Fruit fly (Drosophila melanogaster): ENCODE data around the gene Efa6.
A peak's percentile ranks its signal among the peaks of the same experiment; 100 is the strongest.

Efa6 gene

DNA sequence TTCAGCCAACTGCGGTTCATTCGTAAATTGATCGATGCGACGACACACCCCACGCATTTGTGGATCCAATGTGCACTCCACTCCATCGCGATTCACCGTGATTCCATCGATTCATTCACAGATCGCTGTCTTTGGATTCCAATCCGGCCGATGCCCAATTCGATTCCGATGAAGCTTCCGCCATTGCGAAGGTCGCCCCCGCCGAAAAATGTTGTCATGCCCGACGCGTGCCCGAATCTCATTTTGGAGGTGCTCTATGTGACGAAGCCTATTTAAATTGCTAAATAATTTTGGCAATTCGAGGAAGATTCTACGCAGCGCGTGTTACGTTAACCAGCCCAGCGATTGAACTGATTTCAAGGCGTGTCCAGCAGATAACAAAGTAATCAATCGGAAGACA is 46.9 kb upstream of the Efa6 start:
- TF ChIP-seq brk (GFP tag; optimal IDR thresholded peaks at IDR 0.05) (no peak), dsf (GFP tag; optimal IDR thresholded peaks at IDR 0.05; ENCODE audit: borderline replicate concordance) (no peak), dl (GFP tag; optimal IDR thresholded peaks at IDR 0.05; ENCODE audit: insufficient read depth in 1 of 2, partially characterized antibody in 2 of 2) (no peak), dmrt93B (GFP tag; optimal IDR thresholded peaks at IDR 0.05) (no peak), sage (GFP tag; optimal IDR thresholded peaks at IDR 0.05) (no peak), lola (GFP tag; optimal IDR thresholded peaks at IDR 0.05) (no peak), fru (GFP tag; optimal IDR thresholded peaks at IDR 0.05) (no peak), br (GFP tag; optimal IDR thresholded peaks at IDR 0.05) (no peak), OdsH (GFP tag; optimal IDR thresholded peaks at IDR 0.05) (no peak), Dif (GFP tag; optimal IDR thresholded peaks at IDR 0.05; ENCODE audit: partially characterized antibody) (no peak), Hnf4 (GFP tag; optimal IDR thresholded peaks at IDR 0.05) (no peak), Hr83 (GFP tag; optimal IDR thresholded peaks at IDR 0.05; ENCODE audit: poor library complexity, severe bottlenecking) (no peak), Vsx2 (GFP tag; optimal IDR thresholded peaks at IDR 0.05; ENCODE audit: partially characterized antibody) (no peak), Mio (GFP tag; optimal IDR thresholded peaks at IDR 0.05) (no peak), N (GFP tag; optimal IDR thresholded peaks at IDR 0.05) (no peak), sv (GFP tag; optimal IDR thresholded peaks at IDR 0.05) (no peak), rgr (GFP tag; optimal IDR thresholded peaks at IDR 0.05) (no peak), jim (GFP tag; optimal IDR thresholded peaks at IDR 0.05) (no peak)

DNA sequence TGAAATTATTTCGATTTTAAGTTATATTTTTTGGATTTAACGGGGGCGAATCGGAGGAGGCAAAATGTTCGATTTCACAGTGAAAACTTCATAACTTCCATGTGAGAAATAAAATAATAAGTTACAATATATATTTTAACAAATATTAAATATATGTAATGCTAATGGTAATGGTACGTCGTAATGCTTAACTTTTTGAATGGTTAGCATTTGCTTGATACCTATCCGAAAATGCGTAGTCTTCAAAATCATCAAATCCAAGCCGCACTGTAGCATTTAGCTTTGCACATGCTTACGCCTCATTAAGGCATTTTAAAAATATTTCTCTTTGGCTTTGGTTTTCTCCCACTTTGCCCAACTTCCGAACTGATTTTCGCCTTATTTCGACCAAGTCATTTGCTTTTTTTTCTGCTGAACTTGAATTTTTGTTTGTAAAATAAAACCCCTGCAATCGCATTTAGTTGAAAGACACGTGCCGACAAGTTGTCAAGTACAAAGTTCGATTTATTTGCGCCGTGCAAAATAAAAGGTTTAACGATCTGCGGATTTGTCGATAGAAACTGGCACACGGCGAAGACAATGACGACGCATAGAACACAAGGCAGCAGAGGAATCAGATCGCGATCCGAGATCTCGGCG is 44.7 kb upstream of the Efa6 start:
- no peak for TF ChIP-seq h (GFP tag; optimal IDR thresholded peaks at IDR 0.05)
- TF ChIP-seq Hr78 (GFP tag; optimal IDR thresholded peaks at IDR 0.05): no peak
- no peak for TF ChIP-seq HLH106 (tag; optimal IDR thresholded peaks at IDR 0.05)
- no peak for TF ChIP-seq Rel (GFP tag; optimal IDR thresholded peaks at IDR 0.05)
- TF ChIP-seq Rel (tag; optimal IDR thresholded peaks at IDR 0.05): no peak
- TF ChIP-seq woc (GFP tag; optimal IDR thresholded peaks at IDR 0.05): no peak
- no peak for TF ChIP-seq CrebA (GFP tag; optimal IDR thresholded peaks at IDR 0.05; ENCODE audit: borderline replicate concordance)
- TF ChIP-seq jim (GFP tag; optimal IDR thresholded peaks at IDR 0.05): no peak
- no peak for TF ChIP-seq OdsH (GFP tag; optimal IDR thresholded peaks at IDR 0.05)
- no peak for TF ChIP-seq Dif (GFP tag; optimal IDR thresholded peaks at IDR 0.05; ENCODE audit: partially characterized antibody)
- TF ChIP-seq Myc (optimal IDR thresholded peaks at IDR 0.05): no peak
- no peak for TF ChIP-seq Hr83 (GFP tag; optimal IDR thresholded peaks at IDR 0.05; ENCODE audit: poor library complexity, severe bottlenecking)
- no peak for TF ChIP-seq lola (GFP tag; optimal IDR thresholded peaks at IDR 0.05)
- TF ChIP-seq tai (GFP tag; optimal IDR thresholded peaks at IDR 0.05): no peak

DNA sequence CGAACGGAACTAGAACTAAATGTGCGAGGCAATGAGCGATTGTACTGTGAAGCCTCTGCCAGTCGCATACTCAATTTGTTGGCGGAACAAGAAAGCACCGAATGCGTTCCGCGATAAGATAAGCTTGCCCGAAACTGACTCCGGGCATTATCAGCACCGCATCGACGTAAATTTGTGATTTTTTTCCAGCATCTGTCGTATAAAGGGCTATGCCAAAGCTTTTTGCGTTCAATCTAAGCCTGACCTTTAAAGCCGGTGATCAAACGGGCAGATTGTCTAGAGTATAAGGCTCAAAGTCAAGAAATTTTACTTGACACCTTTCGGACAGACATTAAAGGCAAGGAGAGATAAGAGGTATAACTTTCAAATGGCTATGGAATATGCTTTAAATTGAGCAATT is 41.5 kb upstream of the Efa6 start:
- TF ChIP-seq dl (GFP tag; optimal IDR thresholded peaks at IDR 0.05; ENCODE audit: insufficient read depth in 1 of 2, partially characterized antibody in 2 of 2): no peak
- TF ChIP-seq Rel (GFP tag; optimal IDR thresholded peaks at IDR 0.05): no peak
- peak; percentile 61 for TF ChIP-seq Rel (tag; optimal IDR thresholded peaks at IDR 0.05)

DNA sequence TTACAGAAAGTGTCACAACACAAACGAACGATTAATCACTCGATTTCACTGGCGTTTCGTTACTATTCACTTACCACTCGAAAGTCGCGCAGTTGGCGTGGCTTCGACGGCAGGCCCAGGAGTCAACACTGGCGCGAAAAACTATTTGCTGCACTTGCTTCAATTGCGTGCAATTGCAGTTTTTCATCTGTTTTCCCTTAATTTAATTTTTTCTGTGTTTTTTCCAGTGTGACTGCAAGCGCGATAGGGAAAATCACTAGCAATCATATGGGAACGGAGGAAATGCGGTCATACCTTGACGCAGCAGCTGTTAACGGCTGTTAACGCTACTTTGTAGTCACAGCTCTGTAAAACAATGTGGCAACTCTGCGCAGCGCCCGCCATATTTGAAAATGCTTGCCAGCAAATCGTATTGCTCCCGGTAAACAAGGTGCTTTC is 40.0 kb upstream of the Efa6 start, which contains the start of gene AdipoR:
Gene AdipoR, minus strand, starts transcription at position 262 of the 438 bp plus-strand sequence.
- no peak for TF ChIP-seq HLH106 (tag; optimal IDR thresholded peaks at IDR 0.05)
- no peak for TF ChIP-seq Mio (GFP tag; optimal IDR thresholded peaks at IDR 0.05)
- TF ChIP-seq Myc (optimal IDR thresholded peaks at IDR 0.05): no peak
- TF ChIP-seq lola (GFP tag; optimal IDR thresholded peaks at IDR 0.05): no peak
- TF ChIP-seq pan (optimal IDR thresholded peaks at IDR 0.05): no peak
- no peak for TF ChIP-seq Vsx2 (GFP tag; optimal IDR thresholded peaks at IDR 0.05; ENCODE audit: partially characterized antibody)
- no peak for TF ChIP-seq dl (GFP tag; optimal IDR thresholded peaks at IDR 0.05; ENCODE audit: insufficient read depth in 1 of 2, partially characterized antibody in 2 of 2)
- TF ChIP-seq rgr (GFP tag; optimal IDR thresholded peaks at IDR 0.05): peak; percentile 32
- TF ChIP-seq fru (GFP tag; optimal IDR thresholded peaks at IDR 0.05): peak; percentile 1
- no peak for TF ChIP-seq tai (GFP tag; optimal IDR thresholded peaks at IDR 0.05)
- TF ChIP-seq N (GFP tag; optimal IDR thresholded peaks at IDR 0.05): no peak
- no peak for TF ChIP-seq brk (GFP tag; optimal IDR thresholded peaks at IDR 0.05)
- peak; percentile 11 for TF ChIP-seq Hnf4 (GFP tag; optimal IDR thresholded peaks at IDR 0.05)
- peak; percentile 37 for TF ChIP-seq Sp1 (GFP tag; optimal IDR thresholded peaks at IDR 0.05)
- TF ChIP-seq CG32264 (GFP tag; optimal IDR thresholded peaks at IDR 0.05): no peak
- TF ChIP-seq h (GFP tag; optimal IDR thresholded peaks at IDR 0.05): peak; percentile 43
- TF ChIP-seq foxo (GFP tag; optimal IDR thresholded peaks at IDR 0.05): peak in 1 of 2 experiments; percentile 8
- TF ChIP-seq Jra (GFP tag; optimal IDR thresholded peaks at IDR 0.05): no peak
- TF ChIP-seq Dfd (GFP tag; optimal IDR thresholded peaks at IDR 0.05): no peak
- TF ChIP-seq jim (GFP tag; optimal IDR thresholded peaks at IDR 0.05): no peak
- no peak for TF ChIP-seq sage (GFP tag; optimal IDR thresholded peaks at IDR 0.05)
- TF ChIP-seq Hr78 (GFP tag; optimal IDR thresholded peaks at IDR 0.05): no peak
- TF ChIP-seq Rel (GFP tag; optimal IDR thresholded peaks at IDR 0.05): no peak
- peak; percentile 78 for TF ChIP-seq Rel (tag; optimal IDR thresholded peaks at IDR 0.05)
- TF ChIP-seq psq (GFP tag; optimal IDR thresholded peaks at IDR 0.05): no peak
- no peak for TF ChIP-seq GATAd (GFP tag; optimal IDR thresholded peaks at IDR 0.05)
- no peak for TF ChIP-seq CG9705 (GFP tag; optimal IDR thresholded peaks at IDR 0.05)
- TF ChIP-seq OdsH (GFP tag; optimal IDR thresholded peaks at IDR 0.05): peak; percentile 11
